Fruit fly (Drosophila melanogaster) whole organism, embryonic: ENCODE data around the gene CG6938.

Experiments used
- ATbp ChIP-seq: fragments of 200-800 bp; sonication (Bioruptor generic); optimal IDR thresholded peaks from 2 replicates; lab custom pipeline; 2017; ENCODE audit warnings: missing biosample characterization, mild to moderate bottlenecking, missing genetic modification characterization, missing genetic modification reagents
- BEAF-32 ChIP-seq: fragments of 200-800 bp; sonication (Bioruptor generic); optimal IDR thresholded peaks from 3 replicates; lab custom pipeline; 2017; ENCODE audit warnings: missing biosample characterization, missing genetic modification characterization, mild to moderate bottlenecking, moderate library complexity, missing genetic modification reagents
- CG11093 ChIP-seq: fragments of 200-800 bp; sonication (Bioruptor generic); IDR thresholded peaks from 3 replicates; pipeline ENCODE4 v1.3.6; 2022; ENCODE audit warnings: missing biosample characterization, missing genetic modification characterization
- CG13287 ChIP-seq: fragments of 200-800 bp; sonication (Bioruptor generic); IDR thresholded peaks from 2 replicates; pipeline ENCODE4 v1.3.6; 2022; ENCODE audit warnings: missing biosample characterization, missing genetic modification characterization; ENCODE audit not compliant: partially characterized antibody
- CG2712 ChIP-seq: fragments of 200-800 bp; optimal IDR thresholded peaks from 3 replicates; lab custom pipeline; 2019; ENCODE audit warnings: missing biosample characterization, mild to moderate bottlenecking, missing genetic modification characterization, moderate library complexity
- CG30020 ChIP-seq: fragments of 200-800 bp; optimal IDR thresholded peaks from 2 replicates; lab custom pipeline; 2019; ENCODE audit warnings: missing biosample characterization, mild to moderate bottlenecking, missing genetic modification characterization, moderate library complexity
- CG30403 ChIP-seq: fragments of 200-800 bp; sonication (Bioruptor generic); optimal IDR thresholded peaks from 3 replicates; lab custom pipeline; 2016; ENCODE audit warnings: missing biosample characterization, missing genetic modification characterization
- CG31365 ChIP-seq: fragments of 200-800 bp; sonication (Bioruptor generic); optimal IDR thresholded peaks from 2 replicates; lab custom pipeline; 2018; ENCODE audit warnings: missing biosample characterization, mild to moderate bottlenecking, missing genetic modification characterization
- CG34376 ChIP-seq: fragments of 200-800 bp; sonication (Bioruptor generic); optimal IDR thresholded peaks from 2 replicates; lab custom pipeline; 2018; ENCODE audit warnings: missing biosample characterization, mild to moderate bottlenecking, missing genetic modification characterization
- CG3995 ChIP-seq: fragments of 200-800 bp; sonication (Bioruptor generic); optimal IDR thresholded peaks from 3 replicates; lab custom pipeline; 2016; ENCODE audit warnings: missing biosample characterization, missing genetic modification characterization
- CG4328 ChIP-seq: fragments of 200-800 bp; sonication (Bioruptor generic); optimal IDR thresholded peaks from 3 replicates; lab custom pipeline; 2017; ENCODE audit warnings: missing biosample characterization, missing genetic modification reagents, missing genetic modification characterization
- CG4617 ChIP-seq: fragments of 200-800 bp; sonication (Bioruptor generic); optimal IDR thresholded peaks from 3 replicates; lab custom pipeline; 2016; ENCODE audit warnings: missing biosample characterization, missing genetic modification characterization, borderline replicate concordance
- CG6791 ChIP-seq: fragments of 200-800 bp; sonication (Bioruptor generic); IDR thresholded peaks from 3 replicates; pipeline ENCODE4 v1.3.6; 2022; ENCODE audit warnings: missing biosample characterization, missing genetic modification characterization; ENCODE audit not compliant: partially characterized antibody
- CG7372 ChIP-seq: fragments of 200-800 bp; sonication (Bioruptor generic); IDR thresholded peaks from 2 replicates; pipeline ENCODE4 v1.3.6; 2022; ENCODE audit warnings: missing biosample characterization, missing genetic modification characterization
- CG9797 ChIP-seq: fragments of 200-800 bp; sonication (Bioruptor generic); optimal IDR thresholded peaks from 3 replicates; lab custom pipeline; 2018; ENCODE audit warnings: missing biosample characterization, mild to moderate bottlenecking, missing genetic modification characterization
- E2f2 ChIP-seq: fragments of 200-800 bp; sonication (Bioruptor generic); IDR thresholded peaks from 2 replicates; pipeline ENCODE4 v1.3.6; 2022; ENCODE audit warnings: missing biosample characterization, missing genetic modification characterization
- Elba2 ChIP-seq: fragments of 200-800 bp; sonication (Bioruptor generic); optimal IDR thresholded peaks from 3 replicates; lab custom pipeline; 2016; ENCODE audit warnings: missing biosample characterization, missing genetic modification characterization
- Hr3 ChIP-seq: fragments of 200-800 bp; sonication (Bioruptor generic); optimal IDR thresholded peaks from 3 replicates; lab custom pipeline; 2016; ENCODE audit warnings: missing biosample characterization, missing genetic modification characterization
- MBD-R2 ChIP-seq: fragments of 200-800 bp; sonication (Bioruptor generic); IDR thresholded peaks from 2 replicates; pipeline ENCODE4 v1.3.6; 2022; ENCODE audit warnings: missing biosample characterization, missing genetic modification characterization
- MESR4 ChIP-seq: fragments of 200-800 bp; sonication (Bioruptor generic); optimal IDR thresholded peaks from 2 replicates; lab custom pipeline; 2018; ENCODE audit warnings: missing biosample characterization, mild to moderate bottlenecking, missing genetic modification characterization, moderate library complexity
- Myb ChIP-seq: fragments of 200-800 bp; sonication (Bioruptor generic); optimal IDR thresholded peaks from 2 replicates; lab custom pipeline; 2016; ENCODE audit warnings: missing biosample characterization, missing genetic modification characterization
- Rx ChIP-seq: fragments of 200-800 bp; sonication (Bioruptor generic); IDR thresholded peaks from 2 replicates; pipeline ENCODE4 v1.3.6; 2022; ENCODE audit warnings: missing biosample characterization, missing genetic modification characterization
- Scr ChIP-seq: fragments of 200-800 bp; sonication (Bioruptor generic); IDR thresholded peaks from 2 replicates; pipeline ENCODE4 v1.3.6; 2022; ENCODE audit warnings: missing biosample characterization, missing genetic modification characterization; ENCODE audit not compliant: partially characterized antibody
- Vsx1 ChIP-seq: fragments of 200-800 bp; sonication (Bioruptor generic); optimal IDR thresholded peaks from 2 replicates; lab custom pipeline; 2017; ENCODE audit warnings: missing biosample characterization, mild to moderate bottlenecking, missing genetic modification characterization, missing genetic modification reagents
- YL-1 ChIP-seq: fragments of 200-800 bp; sonication (Bioruptor generic); optimal IDR thresholded peaks from 3 replicates; lab custom pipeline; 2017; ENCODE audit warnings: missing biosample characterization, mild to moderate bottlenecking, missing genetic modification characterization
- al ChIP-seq: fragments of 200-800 bp; sonication (Bioruptor generic); IDR thresholded peaks from 2 replicates; pipeline ENCODE4 v1.3.6; 2022; ENCODE audit warnings: missing biosample characterization, missing genetic modification characterization
- dati ChIP-seq: fragments of 200-800 bp; sonication (Bioruptor generic); IDR thresholded peaks from 2 replicates; pipeline ENCODE4 v1.3.6; 2022; ENCODE audit warnings: missing biosample characterization, missing genetic modification characterization
- fd64A ChIP-seq: fragments of 200-800 bp; sonication (Bioruptor generic); optimal IDR thresholded peaks from 3 replicates; lab custom pipeline; 2018; ENCODE audit warnings: missing biosample characterization, mild to moderate bottlenecking, missing genetic modification characterization
- gfzf ChIP-seq: fragments of 200-800 bp; sonication (Bioruptor generic); optimal IDR thresholded peaks from 2 replicates; lab custom pipeline; 2016; ENCODE audit warnings: missing biosample characterization, mild to moderate bottlenecking, missing genetic modification characterization, moderate library complexity
- insv ChIP-seq, 2 experiments: fragments of 200-800 bp; sonication (Bioruptor generic); optimal IDR thresholded peaks; 3 replicates each; lab custom pipeline; 2016 to 2018; ENCODE audit warnings: missing biosample characterization in 2 of 2, missing genetic modification characterization in 2 of 2
- onecut ChIP-seq: fragments of 200-800 bp; sonication (Bioruptor generic); IDR thresholded peaks from 2 replicates; pipeline ENCODE4 v1.3.6; 2022; ENCODE audit warnings: missing biosample characterization, missing genetic modification characterization
- otp ChIP-seq: fragments of 200-800 bp; sonication (Bioruptor generic); IDR thresholded peaks from 3 replicates; pipeline ENCODE4, ENCODE4 v1.3.6; 2022; ENCODE audit warnings: missing biosample characterization, missing genetic modification characterization
- pzg ChIP-seq: fragments of 200-800 bp; sonication (Bioruptor generic); optimal IDR thresholded peaks from 3 replicates; lab custom pipeline; 2018; ENCODE audit warnings: missing biosample characterization, mild to moderate bottlenecking, missing genetic modification characterization, moderate library complexity
- repo ChIP-seq: fragments of 200-800 bp; sonication (Bioruptor generic); optimal IDR thresholded peaks from 2 replicates; lab custom pipeline; 2016; ENCODE audit warnings: missing biosample characterization, missing genetic modification characterization
- sob ChIP-seq: fragments of 200-800 bp; sonication (Bioruptor generic); IDR thresholded peaks from 2 replicates; pipeline ENCODE4 v1.3.6; 2022; ENCODE audit warnings: missing biosample characterization, missing genetic modification characterization
- stwl ChIP-seq: fragments of 200-800 bp; sonication (Bioruptor generic); optimal IDR thresholded peaks from 3 replicates; lab custom pipeline; 2018; ENCODE audit warnings: missing biosample characterization, mild to moderate bottlenecking, missing genetic modification characterization, moderate library complexity
- trem ChIP-seq: fragments of 200-800 bp; optimal IDR thresholded peaks from 3 replicates; lab custom pipeline; 2019; ENCODE audit warnings: missing biosample characterization, mild to moderate bottlenecking, missing genetic modification characterization, moderate library complexity
- twi ChIP-seq: fragments of 200-800 bp; optimal IDR thresholded peaks from 2 replicates; lab custom pipeline; 2019; ENCODE audit warnings: missing biosample characterization, mild to moderate bottlenecking, missing genetic modification characterization, moderate library complexity

Gene CG6938

DNA sequence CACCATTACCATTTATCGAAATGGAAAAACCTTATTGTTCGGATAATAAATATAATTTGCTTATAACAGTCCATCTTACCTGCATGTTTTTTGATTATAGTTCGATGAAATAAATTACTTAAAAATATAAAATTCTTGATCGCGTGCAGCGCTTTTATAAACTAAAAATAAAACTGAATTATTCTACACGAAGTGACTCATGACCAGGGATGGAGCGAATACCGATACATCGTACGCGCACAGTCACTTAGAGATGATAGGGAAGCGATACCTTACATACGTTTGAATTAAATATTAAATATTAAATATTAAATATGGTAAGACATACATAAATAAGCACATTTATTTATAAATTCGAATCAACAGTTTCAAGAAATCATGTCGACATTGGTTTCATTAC is 8.3 kb downstream of the CG6938 start, which contains the start of gene viaf (continued):
- TF ChIP-seq al, result peak; percentile 49
- no peak for TF ChIP-seq otp (GFP tag; lab: Robert Waterston, UW)
- no peak for TF ChIP-seq ATbp (GFP tag; lab: Kevin White, UChicago)
- peak; percentile 77 for TF ChIP-seq sob
- no peak for TF ChIP-seq CG34376
- no peak for TF ChIP-seq CG11093 (GFP tag; lab: Robert Waterston, UW)
- TF ChIP-seq CG7372, result peak; percentile 25; the same call in 1 of the 2 replicates
- TF ChIP-seq twi (tag; lab: Kevin White, UChicago), result no peak
- peak; percentile 50 for TF ChIP-seq CG30403 (GFP tag; lab: Kevin White, UChicago)
- peak; percentile 79 for TF ChIP-seq CG2712 (tag; lab: Kevin White, UChicago)
- TF ChIP-seq YL-1 (GFP tag; lab: Kevin White, UChicago), result peak; percentile 88
- no peak for TF ChIP-seq CG31365 (tag; lab: Kevin White, UChicago)
- TF ChIP-seq CG3995 (GFP tag; lab: Kevin White, UChicago), result peak; percentile 95
- TF ChIP-seq fd64A (GFP tag; lab: Kevin White, UChicago), result no peak
- TF ChIP-seq CG6791 (GFP tag; lab: Robert Waterston, UW), result peak; percentile 95
- peak; percentile 19 for TF ChIP-seq CG4328 (GFP tag; lab: Kevin White, UChicago)

DNA sequence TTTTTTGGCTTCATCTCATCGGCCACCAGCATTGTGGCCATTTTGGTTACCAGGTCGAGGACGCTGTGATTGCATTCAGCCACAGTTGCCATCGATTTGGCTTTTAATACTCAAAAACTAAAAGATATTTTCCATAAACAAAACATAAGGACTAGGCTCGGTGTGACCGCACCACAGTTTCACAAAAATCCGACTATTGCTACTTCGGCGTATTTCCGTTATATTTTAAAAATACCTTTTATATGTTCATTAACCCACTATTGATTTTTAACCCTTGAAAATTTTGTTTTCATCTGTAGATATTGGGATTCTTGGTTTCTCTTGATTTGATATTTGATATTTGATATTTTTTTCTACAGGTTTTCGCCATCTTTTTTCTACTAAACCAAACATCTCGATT is 13.3 kb downstream of the CG6938 start, which contains the start of gene Grip163:
Grip163 (minus strand) TSS at position 180 of the 400 bp plus-strand sequence.
- TF ChIP-seq MBD-R2 (GFP tag; lab: Robert Waterston, UW), result peak; percentile 51; the same call in 1 of the 2 replicates
- no peak for TF ChIP-seq repo
- TF ChIP-seq BEAF-32, result peak; percentile 6
- TF ChIP-seq Scr, result peak; percentile 15; the same call in 1 of the 2 replicates
- TF ChIP-seq trem (tag; lab: Kevin White, UChicago), result peak; percentile 35
- peak; percentile 46 for TF ChIP-seq MESR4
- TF ChIP-seq dati, result no peak
- TF ChIP-seq onecut (GFP tag; lab: Robert Waterston, UW), result peak; percentile 78
- TF ChIP-seq YL-1 (GFP tag; lab: Kevin White, UChicago), result peak; percentile 21
- no peak for TF ChIP-seq CG30020 (tag; lab: Kevin White, UChicago)
- peak; percentile 13; the same call in 1 of the 2 replicates for TF ChIP-seq E2f2 (GFP tag; lab: Robert Waterston, UW)
- TF ChIP-seq insv (GFP tag; optimal IDR thresholded peaks at IDR 0.05; lab: Kevin White, UChicago), result peak in 1 of 2 experiments; percentile 77
- peak; percentile 4 for TF ChIP-seq CG4617 (GFP tag; lab: Kevin White, UChicago)
- peak; percentile 52 for TF ChIP-seq stwl
- TF ChIP-seq Myb, result peak; percentile 87
- TF ChIP-seq pzg (GFP tag; lab: Kevin White, UChicago), result peak; percentile 17
- peak; percentile 35 for TF ChIP-seq CG9797 (GFP tag; lab: Kevin White, UChicago)
- peak; percentile 20 for TF ChIP-seq Elba2 (GFP tag; lab: Kevin White, UChicago)
- no peak for TF ChIP-seq Vsx1 (GFP tag; lab: Kevin White, UChicago)
- TF ChIP-seq gfzf (GFP tag; lab: Kevin White, UChicago), result peak; percentile 70
- no peak for TF ChIP-seq Rx (GFP tag; lab: Robert Waterston, UW)
- no peak for TF ChIP-seq Hr3 (GFP tag; lab: Kevin White, UChicago)
- peak; percentile 10; the same call in 1 of the 2 replicates for TF ChIP-seq CG13287 (GFP tag; lab: Robert Waterston, UW)
